Worm (Caenorhabditis elegans): ENCODE measurements around the gene acs-22.

The acs-22 gene

DNA sequence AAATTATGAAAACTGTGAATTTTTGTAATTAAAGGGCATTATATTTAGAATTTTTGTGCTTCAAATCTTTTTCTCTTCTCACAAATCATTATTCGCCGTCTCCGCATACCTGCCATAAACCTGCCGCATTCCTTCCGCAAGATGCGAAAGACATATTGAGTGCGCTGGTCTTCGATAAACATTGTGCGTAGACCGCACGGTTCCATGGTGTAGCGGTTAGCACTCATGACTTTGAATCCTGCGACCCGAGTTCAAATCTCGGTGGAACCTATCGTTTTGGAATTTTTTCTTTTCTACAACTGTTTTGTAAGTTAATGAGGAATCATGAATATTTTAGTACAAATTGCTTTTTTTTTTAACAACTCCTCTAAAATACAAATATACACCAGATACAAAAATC, 5.5 kb upstream of the acs-22 start:
- TF ChIP-seq dpl-1 (GFP tag; optimal IDR thresholded peaks at IDR 0.05) (no peak), snu-23 (GFP tag; optimal IDR thresholded peaks at IDR 0.05) (peak; percentile 12), nhr-47 (tag; optimal IDR thresholded peaks at IDR 0.05) (no peak), blmp-1 (tag; optimal IDR thresholded peaks at IDR 0.05) (peak; percentile 21), ets-5 (GFP tag; IDR thresholded peaks at IDR 0.05) (no peak), C04F5.9 (tag; optimal IDR thresholded peaks at IDR 0.05) (no peak)

DNA sequence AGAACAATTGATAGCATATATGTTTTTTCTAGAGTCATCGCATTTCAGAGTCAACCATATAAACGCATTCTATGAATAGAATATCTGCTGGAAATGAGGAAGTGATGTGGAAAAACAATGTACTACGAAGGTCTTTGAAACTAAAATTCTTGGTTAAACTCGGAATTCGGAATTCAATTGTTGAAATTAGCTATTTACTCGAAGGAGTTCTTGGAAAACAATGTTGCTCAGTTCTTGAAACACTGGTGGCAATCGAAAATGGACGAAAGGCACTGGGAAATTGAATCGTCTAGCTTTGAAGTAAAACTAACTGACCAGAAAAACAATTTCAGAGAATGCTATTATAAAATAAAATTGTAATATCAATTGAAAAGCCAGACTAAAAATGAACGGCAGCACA, 4.6 kb upstream of the acs-22 start:
- TF ChIP-seq pag-3 (tag; optimal IDR thresholded peaks at IDR 0.05; ENCODE audit: borderline replicate concordance, insufficient read depth) = no peak
- peak; percentile 17 for TF ChIP-seq nhr-47 (tag; optimal IDR thresholded peaks at IDR 0.05)
- TF ChIP-seq tbx-2 (tag; optimal IDR thresholded peaks at IDR 0.05) = peak; percentile 58
- no peak for TF ChIP-seq ces-1 (GFP tag; optimal IDR thresholded peaks at IDR 0.05)
- TF ChIP-seq efl-3 (GFP tag; optimal IDR thresholded peaks at IDR 0.05) = no peak
- no peak for TF ChIP-seq blmp-1 (tag; optimal IDR thresholded peaks at IDR 0.05)
- no peak for TF ChIP-seq C34B4.2 (tag; optimal IDR thresholded peaks at IDR 0.05)
- TF ChIP-seq ceh-63 (GFP tag; optimal IDR thresholded peaks at IDR 0.05) = no peak
- TF ChIP-seq fkh-8 (tag; optimal IDR thresholded peaks at IDR 0.05) = peak; percentile 55
- no peak for TF ChIP-seq lin-14 (GFP tag; optimal IDR thresholded peaks at IDR 0.05)
- peak; percentile 57 for TF ChIP-seq nhr-71 (tag; optimal IDR thresholded peaks at IDR 0.05)
- TF ChIP-seq ceh-82 (tag; optimal IDR thresholded peaks at IDR 0.05) = no peak
- TF ChIP-seq ceh-90 (tag; optimal IDR thresholded peaks at IDR 0.05) = no peak
- TF ChIP-seq unc-30 (tag; optimal IDR thresholded peaks at IDR 0.05) = no peak

DNA sequence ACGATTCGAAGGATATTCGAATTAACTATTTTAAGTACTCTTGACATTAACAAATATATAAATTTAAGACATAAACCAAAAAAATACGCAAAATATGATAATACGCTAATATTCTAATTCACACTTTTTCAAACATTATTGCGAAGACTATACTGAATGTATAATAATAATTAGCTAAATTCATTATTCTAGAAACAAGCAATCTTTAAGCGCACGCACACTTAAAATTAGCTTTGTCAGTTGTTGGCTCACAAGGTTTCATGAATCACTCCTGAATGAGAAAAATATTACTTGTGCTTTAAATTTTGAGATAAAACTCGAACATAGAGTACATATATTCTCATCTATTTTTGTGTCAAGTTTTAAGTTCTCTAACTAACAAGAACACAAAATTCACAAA, 4.1 kb upstream of the acs-22 start:
- TF ChIP-seq elt-2 (tag; optimal IDR thresholded peaks at IDR 0.05) (no peak), mab-9 (GFP tag; IDR thresholded peaks at IDR 0.05) (no peak), fkh-4 (tag; optimal IDR thresholded peaks at IDR 0.05; ENCODE audit: borderline replicate concordance) (no peak), ceh-8 (GFP tag; optimal IDR thresholded peaks at IDR 0.05) (peak; percentile 68), lin-14 (GFP tag; optimal IDR thresholded peaks at IDR 0.05) (peak; percentile 8)

ce11 chrX:8929688-8930087, 1.3 kb upstream of the acs-22 start:
- peak; percentile 43 for TF ChIP-seq nhr-85 (tag)
- TF ChIP-seq nhr-19 (GFP tag; conservative IDR thresholded peaks at IDR 0.05) = no peak
- no peak for TF ChIP-seq nhr-77 (tag; optimal IDR thresholded peaks at IDR 0.05)
- TF ChIP-seq ceh-90 (tag; optimal IDR thresholded peaks at IDR 0.05) = no peak
- no peak for TF ChIP-seq ces-1 (GFP tag; optimal IDR thresholded peaks at IDR 0.05)
- no peak for TF ChIP-seq mef-2 (tag; optimal IDR thresholded peaks at IDR 0.05)
- TF ChIP-seq F16B12.6 (tag; optimal IDR thresholded peaks at IDR 0.05) = no peak
- peak; percentile 92 for TF ChIP-seq blmp-1 (tag; optimal IDR thresholded peaks at IDR 0.05)
- no peak for TF ChIP-seq ama-1 (optimal IDR thresholded peaks at IDR 0.05)
- TF ChIP-seq unc-86 (tag; optimal IDR thresholded peaks at IDR 0.05) = no peak
- no peak for TF ChIP-seq egl-13 (tag; optimal IDR thresholded peaks at IDR 0.05)
- TF ChIP-seq tbx-2 (tag; optimal IDR thresholded peaks at IDR 0.05) = no peak
- TF ChIP-seq unc-98 (GFP tag; IDR thresholded peaks at IDR 0.05) = no peak
- no peak for TF ChIP-seq mdl-1 (tag; optimal IDR thresholded peaks at IDR 0.05)
- TF ChIP-seq isw-1 (GFP tag; IDR thresholded peaks at IDR 0.05) = no peak
- TF ChIP-seq lir-3 (tag; optimal IDR thresholded peaks at IDR 0.05; ENCODE audit: poor library complexity) = no peak

- TF ChIP-seq mep-1 (tag; optimal IDR thresholded peaks at IDR 0.05) = no peak
- no peak for TF ChIP-seq nhr-20 (tag; optimal IDR thresholded peaks at IDR 0.05)
- no peak for TF ChIP-seq efl-1 (optimal IDR thresholded peaks at IDR 0.05)
- TF ChIP-seq efl-1 (GFP tag; optimal IDR thresholded peaks at IDR 0.05 in 1 of 2) = peak in 1 of 2 experiments; percentile 88
- no peak for TF ChIP-seq lin-39 (tag; optimal IDR thresholded peaks at IDR 0.05)
- no peak for TF ChIP-seq rnt-1 (tag; optimal IDR thresholded peaks at IDR 0.05)
Observed at ce11 chrX:8931647-8932046, 668 bp downstream of the acs-22 start.
